Worm (Caenorhabditis elegans) whole organism, young adult: ENCODE measurements around the gene F14F7.7.

Source experiments
- D2030.7 ChIP-seq: fragments of 200-800 bp; sonication (Bioruptor generic); IDR thresholded peaks from 2 replicates; pipeline ENCODE4 v1.3.6; 2022; ENCODE audit warnings: missing genetic modification reagents, missing genetic modification characterization, missing compliant biosample characterization
- F10E7.11 ChIP-seq: sonication (generic microtip); optimal IDR thresholded peaks from 2 replicates; lab custom pipeline; 2017; ENCODE audit warnings: mild to moderate bottlenecking, missing genetic modification characterization, moderate library complexity, missing compliant biosample characterization
- F23B12.7 ChIP-seq: sonication (generic microtip); optimal IDR thresholded peaks from 2 replicates; lab custom pipeline; 2017; ENCODE audit warnings: missing genetic modification characterization, mild to moderate bottlenecking, missing compliant biosample characterization, antibody characterized with exemption, moderate library complexity; ENCODE audit not compliant: insufficient read depth
- F33H1.4 ChIP-seq: fragments of 200-800 bp; sonication (Bioruptor generic); IDR thresholded peaks from 2 replicates; pipeline ENCODE4 v1.3.6; 2022; ENCODE audit warnings: missing genetic modification reagents, missing genetic modification characterization, missing compliant biosample characterization
- F39B2.1 ChIP-seq: fragments of 200-800 bp; sonication (Bioruptor generic); IDR thresholded peaks from 2 replicates; pipeline ENCODE4 v1.3.6; 2022; ENCODE audit warnings: missing genetic modification reagents, missing genetic modification characterization, missing compliant biosample characterization
- F49E8.2 ChIP-seq: sonication (generic microtip); optimal IDR thresholded peaks from 3 replicates; lab custom pipeline; 2017; ENCODE audit warnings: missing genetic modification characterization, mild to moderate bottlenecking, missing compliant biosample characterization, antibody characterized with exemption, moderate library complexity; ENCODE audit not compliant: insufficient read depth
- F52B5.7 ChIP-seq: sonication (generic microtip); optimal IDR thresholded peaks from 2 replicates; lab custom pipeline; 2016; ENCODE audit warnings: mild to moderate bottlenecking, missing genetic modification characterization, missing compliant biosample characterization
- F55B11.4 ChIP-seq: sonication (generic microtip); optimal IDR thresholded peaks from 2 replicates; lab custom pipeline; 2016; ENCODE audit warnings: missing compliant biosample characterization, missing genetic modification characterization, borderline replicate concordance; ENCODE audit not compliant: insufficient read depth
- F57C9.4 ChIP-seq: sonication (generic microtip); optimal IDR thresholded peaks from 2 replicates; lab custom pipeline; 2017; ENCODE audit warnings: mild to moderate bottlenecking, missing genetic modification characterization, missing compliant biosample characterization
- K11D2.4 ChIP-seq: fragments of 200-800 bp; sonication (Bioruptor generic); IDR thresholded peaks from 2 replicates; pipeline ENCODE4 v1.3.6; 2022; ENCODE audit warnings: missing genetic modification reagents, missing genetic modification characterization, missing compliant biosample characterization
- Y67H2A.10 ChIP-seq: fragments of 200-800 bp; sonication (Bioruptor generic); conservative IDR thresholded peaks from 2 replicates; pipeline ENCODE4 v1.3.6; 2022; ENCODE audit warnings: missing genetic modification reagents, missing genetic modification characterization, missing compliant biosample characterization
- Y79H2A.3 ChIP-seq: fragments of 200-800 bp; sonication (Bioruptor generic); conservative IDR thresholded peaks from 2 replicates; pipeline ENCODE4 v1.3.6; 2022; ENCODE audit warnings: missing genetic modification reagents, missing genetic modification characterization, missing compliant biosample characterization
- aptf-2 ChIP-seq: fragments of 200-800 bp; sonication (Bioruptor generic); conservative IDR thresholded peaks from 2 replicates; pipeline ENCODE4 v1.3.6; 2022; ENCODE audit warnings: missing genetic modification reagents, missing genetic modification characterization, missing compliant biosample characterization
- attf-3 ChIP-seq: fragments of 200-800 bp; sonication (Bioruptor generic); conservative IDR thresholded peaks from 2 replicates; pipeline ENCODE4 v1.3.6; 2022; ENCODE audit warnings: missing genetic modification reagents, missing genetic modification characterization, missing compliant biosample characterization
- attf-5 ChIP-seq: fragments of 200-800 bp; sonication (Bioruptor generic); optimal IDR thresholded peaks from 2 replicates; lab custom pipeline; 2018; ENCODE audit warnings: mild to moderate bottlenecking, missing genetic modification characterization, missing compliant biosample characterization
- ceh-27 ChIP-seq: fragments of 200-800 bp; sonication (Bioruptor generic); optimal IDR thresholded peaks from 2 replicates; lab custom pipeline; 2018; ENCODE audit warnings: mild to moderate bottlenecking, missing genetic modification characterization, moderate library complexity, missing compliant biosample characterization
- ceh-79 ChIP-seq: sonication (generic microtip); optimal IDR thresholded peaks from 2 replicates; lab custom pipeline; 2017; ENCODE audit warnings: mild to moderate bottlenecking, missing genetic modification characterization, missing compliant biosample characterization
- ceh-91 ChIP-seq: fragments of 200-800 bp; sonication (Bioruptor generic); IDR thresholded peaks from 2 replicates; pipeline ENCODE4 v1.3.6; 2022; ENCODE audit warnings: missing genetic modification reagents, missing genetic modification characterization, missing compliant biosample characterization
- egl-44 ChIP-seq: fragments of 200-800 bp; sonication (Bioruptor generic); IDR thresholded peaks from 2 replicates; pipeline ENCODE4 v1.3.6; 2022; ENCODE audit warnings: missing genetic modification reagents, missing genetic modification characterization, missing compliant biosample characterization
- egrh-3 ChIP-seq: fragments of 200-800 bp; sonication (Bioruptor generic); IDR thresholded peaks from 2 replicates; pipeline ENCODE4 v1.3.6; 2022; ENCODE audit warnings: missing genetic modification reagents, missing genetic modification characterization, missing compliant biosample characterization
- ets-4 ChIP-seq: fragments of 200-800 bp; sonication (Bioruptor generic); optimal IDR thresholded peaks from 2 replicates; lab custom pipeline; 2018; ENCODE audit warnings: mild to moderate bottlenecking, missing genetic modification characterization, missing compliant biosample characterization
- fkh-3 ChIP-seq: sonication (generic microtip); optimal IDR thresholded peaks from 2 replicates; lab custom pipeline; 2016; ENCODE audit warnings: mild to moderate bottlenecking, missing genetic modification characterization, missing compliant biosample characterization
- him-1 ChIP-seq: sonication (generic microtip); optimal IDR thresholded peaks from 2 replicates; lab custom pipeline; 2016; ENCODE audit warnings: missing genotype, missing genetic modification reagents, missing genetic modification characterization, missing compliant biosample characterization
- hmg-1.2 ChIP-seq: fragments of 200-800 bp; sonication (Bioruptor generic); IDR thresholded peaks from 2 replicates; pipeline ENCODE4 v1.3.6; 2022; ENCODE audit warnings: missing genetic modification reagents, missing genetic modification characterization, missing compliant biosample characterization
- let-526 ChIP-seq: fragments of 200-800 bp; sonication (Bioruptor generic); IDR thresholded peaks from 2 replicates; pipeline ENCODE4 v1.3.6; 2022; ENCODE audit warnings: missing genetic modification reagents, missing genetic modification characterization, missing compliant biosample characterization
- lin-26 ChIP-seq: fragments of 200-800 bp; sonication (Bioruptor generic); IDR thresholded peaks from 2 replicates; pipeline ENCODE4 v1.3.6; 2022; ENCODE audit warnings: missing genetic modification reagents, missing genetic modification characterization, missing compliant biosample characterization
- lin-40 ChIP-seq: sonication (generic microtip); optimal IDR thresholded peaks from 2 replicates; lab custom pipeline; 2016; ENCODE audit warnings: missing genetic modification characterization, mild to moderate bottlenecking, missing compliant biosample characterization, missing genotype, missing genetic modification reagents
- lir-1 ChIP-seq: fragments of 200-800 bp; sonication (Bioruptor generic); conservative IDR thresholded peaks from 2 replicates; pipeline ENCODE4 v1.3.6; 2022; ENCODE audit warnings: missing genetic modification reagents, missing genetic modification characterization, missing compliant biosample characterization
- madf-10 ChIP-seq: sonication (generic microtip); optimal IDR thresholded peaks from 2 replicates; lab custom pipeline; 2016; ENCODE audit warnings: mild to moderate bottlenecking, missing genetic modification characterization, missing compliant biosample characterization
- madf-3 ChIP-seq: fragments of 200-800 bp; sonication (Bioruptor generic); IDR thresholded peaks from 2 replicates; pipeline ENCODE4 v1.3.6; 2022; ENCODE audit warnings: missing genetic modification reagents, missing genetic modification characterization, missing compliant biosample characterization
- madf-6 ChIP-seq: fragments of 200-800 bp; sonication (Bioruptor generic); IDR thresholded peaks from 2 replicates; pipeline ENCODE4 v1.3.6; 2022; ENCODE audit warnings: missing genetic modification reagents, missing genetic modification characterization, missing compliant biosample characterization
- mes-4 ChIP-seq: sonication (generic microtip); optimal IDR thresholded peaks from 2 replicates; lab custom pipeline; 2016; ENCODE audit warnings: missing genotype, missing genetic modification characterization, missing compliant biosample characterization
- nfya-1 ChIP-seq: sonication (generic microtip); optimal IDR thresholded peaks from 2 replicates; lab custom pipeline; 2017; ENCODE audit warnings: antibody characterized with exemption, missing compliant biosample characterization, missing genetic modification characterization, borderline replicate concordance; ENCODE audit not compliant: insufficient read depth
- nhr-120 ChIP-seq: fragments of 200-800 bp; sonication (Bioruptor generic); IDR thresholded peaks from 2 replicates; pipeline ENCODE4 v1.3.6; 2022; ENCODE audit warnings: missing genetic modification characterization, missing compliant biosample characterization
- nhr-90 ChIP-seq: sonication (generic microtip); optimal IDR thresholded peaks from 2 replicates; lab custom pipeline; 2016; ENCODE audit warnings: missing genotype, mild to moderate bottlenecking, missing genetic modification characterization, missing compliant biosample characterization
- rcor-1 ChIP-seq: fragments of 200-800 bp; sonication (Bioruptor generic); IDR thresholded peaks from 2 replicates; pipeline ENCODE4 v1.3.6; 2022; ENCODE audit warnings: missing genetic modification reagents, missing genetic modification characterization, missing compliant biosample characterization
- sea-2 ChIP-seq: fragments of 200-800 bp; sonication (Bioruptor generic); IDR thresholded peaks from 2 replicates; pipeline ENCODE4 v1.3.6; 2022; ENCODE audit warnings: missing genetic modification characterization, missing compliant biosample characterization
- snpc-4 ChIP-seq, 5 experiments: fragments of 150-350 bp in 1 of 5; sonication (generic microtip) in 4 of 5; optimal IDR thresholded peaks; 2 replicates each; lab custom pipeline; 2014 to 2018; ENCODE audit warnings: missing genetic modification characterization in 5 of 5, missing biosample characterization in 3 of 5, antibody characterized with exemption in 2 of 5, mild to moderate bottlenecking in 2 of 5, missing compliant biosample characterization in 2 of 5, missing genotype in 2 of 5, moderate library complexity in 2 of 5, missing genetic modification reagents in 1 of 5
- tbp1 ChIP-seq: fragments of 200-800 bp; sonication (Bioruptor generic); optimal IDR thresholded peaks from 2 replicates; lab custom pipeline; 2018; ENCODE audit warnings: mild to moderate bottlenecking, missing genetic modification characterization, missing compliant biosample characterization
- tbx-9 ChIP-seq: sonication (generic microtip); optimal IDR thresholded peaks from 2 replicates; lab custom pipeline; 2016; ENCODE audit warnings: borderline replicate concordance, missing genetic modification characterization, inconsistent platforms, missing compliant biosample characterization
- zfh-2 ChIP-seq: fragments of 200-800 bp; sonication (Bioruptor generic); conservative IDR thresholded peaks from 2 replicates; pipeline ENCODE4 v1.3.6; 2022; ENCODE audit warnings: missing genetic modification reagents, missing genetic modification characterization, missing compliant biosample characterization
- ztf-25 ChIP-seq: fragments of 200-800 bp; sonication (Bioruptor generic); IDR thresholded peaks from 2 replicates; pipeline ENCODE4 v1.3.6; 2022; ENCODE audit warnings: missing genetic modification reagents, missing genetic modification characterization, missing compliant biosample characterization
- ztf-28 ChIP-seq: fragments of 200-800 bp; sonication (Bioruptor generic); IDR thresholded peaks from 2 replicates; pipeline ENCODE4 v1.3.6; 2022; ENCODE audit warnings: missing genetic modification reagents, missing genetic modification characterization, missing compliant biosample characterization
- ztf-6 ChIP-seq: fragments of 200-800 bp; sonication (Bioruptor generic); IDR thresholded peaks from 2 replicates; pipeline ENCODE4 v1.3.6; 2022; ENCODE audit warnings: missing genetic modification reagents, missing genetic modification characterization, missing compliant biosample characterization

F14F7.7 gene

DNA sequence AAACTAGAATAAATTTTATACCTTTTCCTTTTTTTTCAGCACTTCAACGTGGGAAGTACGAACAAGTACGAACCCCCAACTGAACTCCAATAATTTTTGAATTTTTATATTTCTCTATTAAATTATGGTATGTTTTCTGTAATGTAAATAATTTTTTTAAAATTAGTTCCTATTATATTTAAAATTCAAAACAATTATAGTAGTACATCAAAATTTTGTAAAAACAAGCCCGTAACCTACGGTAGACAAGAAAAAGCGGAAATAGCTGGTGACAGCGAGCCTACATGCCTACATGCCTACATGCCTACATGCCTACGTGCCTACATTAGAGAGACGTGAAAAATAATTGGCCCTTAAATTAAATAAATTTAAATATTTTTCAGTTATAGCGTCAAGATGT, 997 bp downstream of the F14F7.7 start, which contains the start of gene F14F7.5:
F14F7.5 (plus strand) TSS at position 301 of the 400 bp plus-strand sequence.
- no peak for TF ChIP-seq hmg-1.2 (GFP tag; lab: Robert Waterston, UW)

DNA sequence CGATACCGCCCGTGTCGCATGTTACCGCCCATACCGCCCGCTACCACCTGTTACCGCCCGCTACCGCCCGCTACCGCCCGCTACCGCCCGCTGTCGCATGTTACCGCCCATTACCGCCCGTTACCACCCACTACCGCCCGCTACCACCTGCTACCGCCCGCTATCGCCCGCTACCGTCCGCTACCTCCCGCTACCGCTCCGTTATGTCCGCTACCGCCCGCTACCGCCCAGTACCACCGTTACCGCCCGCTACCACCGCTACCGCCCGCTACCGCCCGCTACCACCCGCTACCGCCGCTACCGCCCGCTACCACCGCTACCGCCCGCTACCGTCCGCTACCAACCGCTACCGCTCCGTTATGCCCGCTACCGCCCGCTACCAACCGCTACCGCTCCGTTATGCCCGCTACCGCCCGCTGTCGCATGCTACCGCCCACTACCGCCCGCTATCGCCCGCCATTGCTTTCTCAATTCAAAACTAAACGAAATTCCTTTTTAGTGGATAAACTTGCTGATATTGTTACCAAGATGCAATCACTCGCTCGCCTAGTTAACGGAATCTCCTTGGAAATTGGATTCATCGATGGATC, 1.8 kb downstream of the F14F7.7 start:
- TF ChIP-seq lin-40 (no peak), zfh-2 (peak; percentile 91), madf-6 (GFP tag; lab: Robert Waterston, UW) (no peak), F52B5.7 (tag; lab: Kevin White, UChicago) (peak; percentile 49), sea-2 (GFP tag; lab: Robert Waterston, UW) (no peak), egrh-3 (peak; percentile 97), rcor-1 (no peak), ets-4 (GFP tag; lab: Kevin White, UChicago) (peak; percentile 35), fkh-3 (tag; lab: Kevin White, UChicago) (no peak), let-526 (GFP tag; lab: Robert Waterston, UW) (0 out of 2 replicates have a peak, but pooled peaks have one; percentile 39), Y67H2A.10 (0 out of 2 replicates have a peak, but pooled peaks have one; percentile 6), F57C9.4 (tag; lab: Kevin White, UChicago) (no peak), attf-5 (no peak), F33H1.4 (GFP tag; lab: Robert Waterston, UW) (peak; percentile 11; the same call in 1 of the 2 replicates), lir-1 (GFP tag; lab: Robert Waterston, UW) (no peak), attf-3 (GFP tag; lab: Robert Waterston, UW) (0 out of 2 replicates have a peak, but pooled peaks have one; percentile 7), ceh-91 (GFP tag; lab: Robert Waterston, UW) (0 out of 2 replicates have a peak, but pooled peaks have one; percentile 15), nfya-1 (tag; lab: Kevin White, UChicago) (no peak), tbx-9 (tag; lab: Kevin White, UChicago) (no peak), ztf-25 (GFP tag; lab: Robert Waterston, UW) (0 out of 2 replicates have a peak, but pooled peaks have one; percentile 12), F10E7.11 (tag; lab: Kevin White, UChicago) (no peak), hmg-1.2 (GFP tag; lab: Robert Waterston, UW) (no peak), aptf-2 (GFP tag; lab: Robert Waterston, UW) (peak; percentile 11; the same call in 1 of the 2 replicates), F23B12.7 (tag; lab: Kevin White, UChicago) (no peak), snpc-4 (GFP tag; optimal IDR thresholded peaks at IDR 0.05; lab: Kevin White, UChicago) (no peak), snpc-4 (tag; optimal IDR thresholded peaks at IDR 0.05; lab: Kevin White, UChicago) (no peak), egl-44 (GFP tag; lab: Robert Waterston, UW) (0 out of 2 replicates have a peak, but pooled peaks have one; percentile 11), Y79H2A.3 (GFP tag; lab: Robert Waterston, UW) (no peak), K11D2.4 (GFP tag; lab: Robert Waterston, UW) (peak; percentile 34; the same call in 1 of the 2 replicates), mes-4 (no peak), ceh-79 (tag; lab: Kevin White, UChicago) (no peak), ztf-6 (GFP tag; lab: Robert Waterston, UW) (no peak), nhr-90 (tag; lab: Kevin White, UChicago) (no peak), madf-3 (GFP tag; lab: Robert Waterston, UW) (0 out of 2 replicates have a peak, but pooled peaks have one; percentile 37), tbp1 (GFP tag; lab: Kevin White, UChicago) (no peak), ztf-28 (GFP tag; lab: Robert Waterston, UW) (0 out of 2 replicates have a peak, but pooled peaks have one; percentile 54), F49E8.2 (tag; lab: Kevin White, UChicago) (no peak), D2030.7 (GFP tag; lab: Robert Waterston, UW) (no peak), F55B11.4 (tag; lab: Kevin White, UChicago) (no peak), ceh-27 (no peak), lin-26 (GFP tag; lab: Robert Waterston, UW) (0 out of 2 replicates have a peak, but pooled peaks have one; percentile 30), him-1 (tag; lab: Kevin White, UChicago) (no peak), F39B2.1 (GFP tag; lab: Robert Waterston, UW) (no peak), nhr-120 (GFP tag; lab: Robert Waterston, UW) (0 out of 2 replicates have a peak, but pooled peaks have one; percentile 39), madf-10 (tag; lab: Kevin White, UChicago) (no peak)
